Worm (Caenorhabditis elegans): ENCODE results near the gene chmp-7.
A peak's percentile ranks its signal among the peaks of the same experiment; 100 is the strongest.

Gene chmp-7

DNA sequence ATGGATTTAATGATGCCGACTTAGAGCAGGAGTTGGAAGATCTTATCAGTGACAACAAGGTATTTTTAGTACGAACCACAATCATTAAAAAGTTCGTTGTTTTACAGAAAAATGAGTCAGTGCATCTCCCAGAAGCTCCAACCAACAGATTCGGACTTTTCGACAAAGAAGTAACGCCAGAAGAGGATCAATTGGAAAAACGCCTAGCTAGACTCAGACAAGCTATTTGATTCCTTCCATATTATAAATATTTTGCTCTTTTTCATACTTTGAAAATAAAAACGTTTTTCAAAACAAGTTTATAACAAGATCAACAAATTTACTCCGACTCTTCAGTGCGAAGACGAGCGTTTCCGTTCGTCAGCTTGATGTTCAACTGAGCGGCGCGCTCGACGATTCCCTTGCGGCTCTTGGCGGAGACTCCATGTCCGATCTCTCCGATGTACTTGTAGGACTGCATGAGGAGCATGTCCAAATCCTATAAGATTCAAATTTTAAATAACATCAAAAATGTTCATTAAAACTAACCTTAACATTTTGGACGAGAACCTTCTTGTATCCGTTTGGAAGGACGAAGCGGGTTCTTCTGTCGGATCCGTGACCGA, 1.5 kb downstream of the chmp-7 start:
- TF ChIP-seq unc-130 (GFP tag; optimal IDR thresholded peaks at IDR 0.05): peak; percentile 18
- no peak for TF ChIP-seq hmg-1.1 (GFP tag; IDR thresholded peaks at IDR 0.05)
- no peak for TF ChIP-seq nhr-41 (GFP tag; IDR thresholded peaks at IDR 0.05)
- no peak for TF ChIP-seq spr-1 (tag; optimal IDR thresholded peaks at IDR 0.05)
- no peak for TF ChIP-seq ztf-7 (tag; optimal IDR thresholded peaks at IDR 0.05)
- no peak for TF ChIP-seq Y105C5A.15 (GFP tag; IDR thresholded peaks at IDR 0.05)
- TF ChIP-seq hlh-30 (tag; optimal IDR thresholded peaks at IDR 0.05; ENCODE audit: insufficient read depth): no peak
- TF ChIP-seq ceh-20 (GFP tag; IDR thresholded peaks at IDR 0.05): no peak
- peak; percentile 17 for TF ChIP-seq Y5F2A.4 (GFP tag; optimal IDR thresholded peaks at IDR 0.05)
- no peak for TF ChIP-seq ceh-32 (tag; optimal IDR thresholded peaks at IDR 0.05; ENCODE audit: poor library complexity)
- no peak for TF ChIP-seq nhr-10 (tag; optimal IDR thresholded peaks at IDR 0.05)
- no peak for TF ChIP-seq zip-2 (tag; optimal IDR thresholded peaks at IDR 0.05)
- TF ChIP-seq ama-1 (optimal IDR thresholded peaks at IDR 0.05): peak; percentile 59
- peak; percentile 65; the same call in 1 of the 2 replicates for TF ChIP-seq dmd-8 (GFP tag; IDR thresholded peaks at IDR 0.05)
- TF ChIP-seq mes-2 (tag; optimal IDR thresholded peaks at IDR 0.05; ENCODE audit: poor library complexity, severe bottlenecking): no peak
- no peak for TF ChIP-seq ZK337.2 (GFP tag; IDR thresholded peaks at IDR 0.05)
- no peak for TF ChIP-seq skn-1 (tag; optimal IDR thresholded peaks at IDR 0.05)
- TF ChIP-seq R02D3.7 (tag; optimal IDR thresholded peaks at IDR 0.05): no peak
- no peak for TF ChIP-seq jun-1 (tag; optimal IDR thresholded peaks at IDR 0.05)
- 0 out of 4 replicates have a peak, but pooled peaks of 1 of the 2 experiments have one; percentile 27 for TF ChIP-seq madf-5 (GFP tag; IDR thresholded peaks at IDR 0.05)
- TF ChIP-seq nhr-77 (tag; optimal IDR thresholded peaks at IDR 0.05): no peak
- no peak for TF ChIP-seq T26A8.4 (GFP tag; IDR thresholded peaks at IDR 0.05)
- TF ChIP-seq ctbp-1 (GFP tag; IDR thresholded peaks at IDR 0.05): 0 out of 2 replicates have a peak, but pooled peaks have one; percentile 33
- TF ChIP-seq mxl-2 (GFP tag; conservative IDR thresholded peaks at IDR 0.05): no peak
- TF ChIP-seq F26F4.8 (GFP tag; conservative IDR thresholded peaks at IDR 0.05): no peak
- TF ChIP-seq ZK546.5 (tag; optimal IDR thresholded peaks at IDR 0.05): no peak
- no peak for TF ChIP-seq snpc-4 (tag; optimal IDR thresholded peaks at IDR 0.05)
- TF ChIP-seq lin-15B (tag; optimal IDR thresholded peaks at IDR 0.05): no peak
- 0 out of 2 replicates have a peak, but pooled peaks have one; percentile 31 for TF ChIP-seq tra-1 (GFP tag; IDR thresholded peaks at IDR 0.05)
- no peak for TF ChIP-seq aha-1 (tag)
- 0 out of 2 replicates have a peak, but pooled peaks have one; percentile 38 for TF ChIP-seq F44E2.7 (GFP tag; IDR thresholded peaks at IDR 0.05)
- no peak for TF ChIP-seq hif-1 (tag; optimal IDR thresholded peaks at IDR 0.05)
- no peak for TF ChIP-seq madf-9 (GFP tag; conservative IDR thresholded peaks at IDR 0.05)
- TF ChIP-seq nhr-111 (GFP tag; optimal IDR thresholded peaks at IDR 0.05): no peak
- TF ChIP-seq arid-1 (GFP tag; conservative IDR thresholded peaks at IDR 0.05): peak; percentile 81
- peak; percentile 82 for TF ChIP-seq lin-38 (GFP tag; IDR thresholded peaks at IDR 0.05)
- TF ChIP-seq dpl-1 (GFP tag; optimal IDR thresholded peaks at IDR 0.05): no peak
- TF ChIP-seq spr-3 (GFP tag; optimal IDR thresholded peaks at IDR 0.05): no peak
- no peak for TF ChIP-seq nhr-11 (tag; optimal IDR thresholded peaks at IDR 0.05)
- TF ChIP-seq zag-1 (tag; optimal IDR thresholded peaks at IDR 0.05): no peak
- no peak for TF ChIP-seq ceh-28 (tag; optimal IDR thresholded peaks at IDR 0.05)
- no peak for TF ChIP-seq daf-16 (GFP tag; optimal IDR thresholded peaks at IDR 0.05)
- no peak for TF ChIP-seq daf-16 (tag; optimal IDR thresholded peaks at IDR 0.05)
- no peak for TF ChIP-seq zfp-3 (GFP tag; conservative IDR thresholded peaks at IDR 0.05)
- no peak for TF ChIP-seq nhr-42 (GFP tag; IDR thresholded peaks at IDR 0.05)
- peak; percentile 70 for TF ChIP-seq Y48G9A.11 (GFP tag; IDR thresholded peaks at IDR 0.05)
- TF ChIP-seq cey-2 (tag; optimal IDR thresholded peaks at IDR 0.05; ENCODE audit: borderline replicate concordance, insufficient read depth): no peak
- TF ChIP-seq daf-19 (GFP tag; conservative IDR thresholded peaks at IDR 0.05): 0 out of 2 replicates have a peak, but pooled peaks have one; percentile 18
- TF ChIP-seq snpc-1.2 (GFP tag; IDR thresholded peaks at IDR 0.05): peak; percentile 53; the same call in 1 of the 2 replicates
- TF ChIP-seq egl-43 (GFP tag; IDR thresholded peaks at IDR 0.05): no peak
- peak; percentile 90 for TF ChIP-seq F49E8.2 (tag; optimal IDR thresholded peaks at IDR 0.05; ENCODE audit: borderline replicate concordance)

Data from whole organism, L4 larva.